Fruit fly (Drosophila melanogaster) whole organism, wandering third instar larva: ENCODE data around the gene Sh3beta.

ENCODE experiments used
- br ChIP-seq: fragments of 200-800 bp; sonication (Bioruptor generic); optimal IDR thresholded peaks from 2 replicates; lab custom pipeline; 2016; ENCODE audit warnings: missing biosample characterization, missing genetic modification characterization
- sage ChIP-seq: fragments of 200-800 bp; sonication (Bioruptor generic); optimal IDR thresholded peaks from 2 replicates; lab custom pipeline; 2016; ENCODE audit warnings: missing biosample characterization, mild to moderate bottlenecking, missing genetic modification characterization

dm6 chr3L:7390004-7390403, 20.9 kb upstream of the Sh3beta start:
- TF ChIP-seq sage (no peak), br (GFP tag; lab: Kevin White, UChicago) (no peak)
